Worm (Caenorhabditis elegans): Measurements from ENCODE around the gene gly-1.

DNA sequence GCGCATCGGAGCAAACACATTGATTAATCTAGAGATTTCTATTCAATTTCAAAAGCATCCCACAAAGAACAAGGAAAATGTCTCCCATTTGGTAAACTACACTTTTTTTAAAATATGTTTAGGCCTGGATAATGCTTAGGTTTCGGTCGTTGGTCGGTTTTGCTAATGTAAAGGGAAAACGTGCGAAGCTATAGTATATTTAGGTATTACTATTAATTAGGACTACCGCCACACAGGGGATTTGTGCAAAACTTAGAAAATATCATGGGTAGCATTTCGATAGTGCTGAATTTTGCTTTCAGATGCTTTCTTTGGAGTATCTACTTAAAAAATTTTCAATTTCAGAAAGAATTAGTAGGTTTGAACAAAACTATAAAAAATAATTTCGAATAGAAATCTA lies 11.0 kb upstream of the gly-1 start:
- TF ChIP-seq elt-3 (tag; optimal IDR thresholded peaks at IDR 0.05) (no peak), C34F6.9 (tag; optimal IDR thresholded peaks at IDR 0.05) (no peak), R02D3.7 (tag; optimal IDR thresholded peaks at IDR 0.05) (no peak), mdl-1 (tag; optimal IDR thresholded peaks at IDR 0.05) (no peak), elt-1 (tag; optimal IDR thresholded peaks at IDR 0.05) (no peak), zag-1 (tag; optimal IDR thresholded peaks at IDR 0.05) (no peak)

Data from whole organism, L2 larva.